Worm (Caenorhabditis elegans) whole organism, early embryonic: ENCODE measurements around the gene Y75B8A.7.

ENCODE experiments used
- B0310.2 ChIP-seq: sonication (generic microtip); optimal IDR thresholded peaks from 2 replicates; lab custom pipeline; 2016; ENCODE audit warnings: mild to moderate bottlenecking, missing genetic modification characterization, missing compliant biosample characterization
- F13C5.2 ChIP-seq: sonication (generic microtip); optimal IDR thresholded peaks from 2 replicates; lab custom pipeline; 2017; ENCODE audit warnings: mild to moderate bottlenecking, missing genetic modification characterization, inconsistent platforms, missing compliant biosample characterization
- ama-1 ChIP-seq: fragments of 150-350 bp; optimal IDR thresholded peaks from 2 replicates; lab custom pipeline; 2014
- ceh-36 ChIP-seq: sonication (generic microtip); optimal IDR thresholded peaks from 2 replicates; lab custom pipeline; 2016; ENCODE audit warnings: missing genetic modification characterization, inconsistent platforms, missing compliant biosample characterization
- flt-1 ChIP-seq: fragments of 200-800 bp; sonication (Bioruptor generic); IDR thresholded peaks from 2 replicates; pipeline ENCODE4 v1.3.6; 2022; ENCODE audit warnings: missing genetic modification characterization, missing compliant biosample characterization
- sea-1 ChIP-seq: fragments of 200-800 bp; sonication (Bioruptor generic); conservative IDR thresholded peaks from 2 replicates; pipeline ENCODE4 v1.3.6; 2022; ENCODE audit warnings: missing genetic modification characterization, missing compliant biosample characterization
- tbx-37 ChIP-seq: fragments of 200-800 bp; sonication (Bioruptor generic); conservative IDR thresholded peaks from 2 replicates; pipeline ENCODE4 v1.3.6; 2022; ENCODE audit warnings: missing genetic modification reagents, missing genetic modification characterization, missing compliant biosample characterization

ce11 chrIII:12178121-12178520, 25.4 kb downstream of the Y75B8A.7 start:
- TF ChIP-seq ama-1 (no peak), flt-1 (GFP tag; lab: Robert Waterston, UW) (no peak), tbx-37 (no peak), B0310.2 (tag; lab: Kevin White, UChicago) (no peak), sea-1 (GFP tag; lab: Robert Waterston, UW) (no peak), F13C5.2 (tag; lab: Kevin White, UChicago) (peak; percentile 6), ceh-36 (tag; lab: Kevin White, UChicago) (no peak)
